Fruit fly (Drosophila melanogaster): ENCODE data around the gene Ugt303A1.

The Ugt303A1 gene

DNA sequence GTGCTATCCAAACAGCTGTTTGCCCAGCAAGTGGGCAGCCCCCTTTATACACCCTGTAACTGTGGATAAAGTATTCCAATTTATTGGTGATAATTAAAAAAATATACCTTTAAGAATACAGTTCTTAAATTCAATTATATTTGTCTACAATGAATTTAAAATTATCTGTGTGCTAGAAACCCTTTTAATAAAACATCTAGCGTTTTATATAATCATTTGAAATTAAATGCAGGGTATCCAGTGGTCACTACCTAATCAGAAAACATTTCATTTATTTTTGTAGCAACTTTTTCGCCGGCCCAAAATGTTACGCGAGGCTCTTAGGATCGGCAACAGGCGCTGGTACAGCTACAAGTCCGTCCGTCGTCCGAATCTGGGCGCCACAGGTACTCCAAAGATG is 51.2 kb downstream of the Ugt303A1 start, which contains the start of gene CG17726 (continued):
- peak; percentile 91 for TF ChIP-seq fd102C (GFP tag; optimal IDR thresholded peaks at IDR 0.05)
- peak; percentile 94 for TF ChIP-seq CG10267 (tag; optimal IDR thresholded peaks at IDR 0.05)
- peak; percentile 98 for TF ChIP-seq CG15269 (tag; optimal IDR thresholded peaks at IDR 0.05)
- TF ChIP-seq z (GFP tag; IDR thresholded peaks at IDR 0.05): peak; percentile 75; the same call in 1 of the 3 replicates
- peak; percentile 89 for TF ChIP-seq tup (GFP tag; optimal IDR thresholded peaks at IDR 0.05)
- TF ChIP-seq CG7786 (GFP tag; optimal IDR thresholded peaks at IDR 0.05): peak; percentile 87
- peak; percentile 99 for TF ChIP-seq D19B (GFP tag; optimal IDR thresholded peaks at IDR 0.05)
- TF ChIP-seq gt (GFP tag; IDR thresholded peaks at IDR 0.05): peak; percentile 94
- TF ChIP-seq hb (GFP tag; IDR thresholded peaks at IDR 0.05; ENCODE audit: partially characterized antibody): no peak
- peak; percentile 97 for TF ChIP-seq Oaz (GFP tag; IDR thresholded peaks at IDR 0.05)
- peak; percentile 97 for TF ChIP-seq wor (GFP tag; IDR thresholded peaks at IDR 0.05)
- peak; percentile 24 for TF ChIP-seq pzg (GFP tag; optimal IDR thresholded peaks at IDR 0.05)
- TF ChIP-seq Dip3 (GFP tag; optimal IDR thresholded peaks at IDR 0.05): peak; percentile 81
- TF ChIP-seq salm (tag; optimal IDR thresholded peaks at IDR 0.05): peak; percentile 97
- no peak for TF ChIP-seq tio (GFP tag; optimal IDR thresholded peaks at IDR 0.05)
- TF ChIP-seq gce (GFP tag; IDR thresholded peaks at IDR 0.05): peak; percentile 98
- TF ChIP-seq pan (optimal IDR thresholded peaks at IDR 0.05): peak in 1 of 2 experiments; percentile 73
- peak in 1 of 2 experiments; percentile 98 for TF ChIP-seq pan (GFP tag; optimal IDR thresholded peaks at IDR 0.05 in 1 of 2, IDR thresholded peaks at IDR 0.05 in 1 of 2)
- TF ChIP-seq bsh (GFP tag; optimal IDR thresholded peaks at IDR 0.05): peak; percentile 62 to 99
- TF ChIP-seq Sry-β (GFP tag; optimal IDR thresholded peaks at IDR 0.05): peak; percentile 39
- TF ChIP-seq crc (GFP tag; optimal IDR thresholded peaks at IDR 0.05): peak; percentile 77
- TF ChIP-seq CG8290 (GFP tag; optimal IDR thresholded peaks at IDR 0.05): peak; percentile 94
- TF ChIP-seq CG8290 (tag; optimal IDR thresholded peaks at IDR 0.05): peak in 1 of 2 experiments; percentile 75
- no peak for TF ChIP-seq Scr (GFP tag; IDR thresholded peaks at IDR 0.05; ENCODE audit: partially characterized antibody)
- peak; percentile 88 for TF ChIP-seq pum (GFP tag; optimal IDR thresholded peaks at IDR 0.05)
- TF ChIP-seq Hey (tag; optimal IDR thresholded peaks at IDR 0.05): no peak
- peak; percentile 62 for TF ChIP-seq HmgD (GFP tag; optimal IDR thresholded peaks at IDR 0.05)
- peak; percentile 98 for TF ChIP-seq CG11695 (GFP tag; IDR thresholded peaks at IDR 0.05)
- peak; percentile 99 for TF ChIP-seq HLH3B (GFP tag; IDR thresholded peaks at IDR 0.05)
- peak; percentile 99 for TF ChIP-seq CG12391 (tag; optimal IDR thresholded peaks at IDR 0.05)
- TF ChIP-seq gro (GFP tag; optimal IDR thresholded peaks at IDR 0.05): peak; percentile 80
- peak; percentile 94 for TF ChIP-seq Fer2 (tag; optimal IDR thresholded peaks at IDR 0.05)
- peak; percentile 93 for TF ChIP-seq nerfin-1 (tag; optimal IDR thresholded peaks at IDR 0.05)
- peak; percentile 98 for TF ChIP-seq CG12659 (GFP tag; optimal IDR thresholded peaks at IDR 0.05)
- peak; percentile 88; the same call in 1 of the 2 replicates for TF ChIP-seq ham (GFP tag; IDR thresholded peaks at IDR 0.05)
- peak; percentile 89 for TF ChIP-seq CG12104 (GFP tag; optimal IDR thresholded peaks at IDR 0.05)
- TF ChIP-seq trh (GFP tag; optimal IDR thresholded peaks at IDR 0.05): peak; percentile 91
- TF ChIP-seq Pdp1 (GFP tag; optimal IDR thresholded peaks at IDR 0.05): peak; percentile 90 to 95
- peak; percentile 96 for TF ChIP-seq Mrtf (GFP tag; IDR thresholded peaks at IDR 0.05)
- TF ChIP-seq cato (GFP tag; optimal IDR thresholded peaks at IDR 0.05; ENCODE audit: borderline replicate concordance): peak; percentile 94
- TF ChIP-seq Deaf1 (tag; optimal IDR thresholded peaks at IDR 0.05): peak; percentile 85
- peak; percentile 94 for TF ChIP-seq Taf1 (GFP tag; IDR thresholded peaks at IDR 0.05)
- TF ChIP-seq CG32767 (GFP tag; IDR thresholded peaks at IDR 0.05): peak; percentile 98
- peak; percentile 87 for TF ChIP-seq ems (GFP tag; optimal IDR thresholded peaks at IDR 0.05)
- TF ChIP-seq crp (GFP tag; optimal IDR thresholded peaks at IDR 0.05): peak; percentile 62 to 88
- TF ChIP-seq kni (GFP tag; optimal IDR thresholded peaks at IDR 0.05): peak; percentile 76
- peak; percentile 97 for TF ChIP-seq fd96Cb (tag; optimal IDR thresholded peaks at IDR 0.05)
- TF ChIP-seq CG5245 (GFP tag; optimal IDR thresholded peaks at IDR 0.05): peak; percentile 84
- peak; percentile 92 for TF ChIP-seq Hand (GFP tag; optimal IDR thresholded peaks at IDR 0.05)
- TF ChIP-seq dmrt99B (tag; optimal IDR thresholded peaks at IDR 0.05): peak; percentile 97
